Worm (Caenorhabditis elegans) whole organism, mixed stage, embryonic: ENCODE measurements around the gene tag-340.

Source experiments
- elt-3 ChIP-seq: fragments of 150-350 bp; optimal IDR thresholded peaks from 2 replicates; lab custom pipeline; 2014; ENCODE audit warnings: missing biosample characterization, missing genetic modification characterization
- nhr-28 ChIP-seq: fragments of 150-350 bp; optimal IDR thresholded peaks from 2 replicates; lab custom pipeline; 2014; ENCODE audit warnings: missing biosample characterization, missing genetic modification characterization
- sem-2 ChIP-seq: fragments of 200-800 bp; sonication (Bioruptor generic); optimal IDR thresholded peaks from 2 replicates; lab custom pipeline; 2018; ENCODE audit warnings: mild to moderate bottlenecking, missing genetic modification characterization, missing compliant biosample characterization

ce11 chrIII:4944213-4944612 lies 43.9 kb downstream of the tag-340 start, which contains the start of gene ntl-9:
- TF ChIP-seq nhr-28 (tag; lab: Kevin White, UChicago) (no peak), elt-3 (no peak), sem-2 (GFP tag; lab: Kevin White, UChicago) (no peak)
